Worm (Caenorhabditis elegans) whole organism, early embryonic: ENCODE measurements around the gene srh-219.

Source experiments
- B0310.2 ChIP-seq: sonication (generic microtip); optimal IDR thresholded peaks from 2 replicates; lab custom pipeline; 2016; ENCODE audit warnings: mild to moderate bottlenecking, missing genetic modification characterization, missing compliant biosample characterization
- F13C5.2 ChIP-seq: sonication (generic microtip); optimal IDR thresholded peaks from 2 replicates; lab custom pipeline; 2017; ENCODE audit warnings: mild to moderate bottlenecking, missing genetic modification characterization, inconsistent platforms, missing compliant biosample characterization
- aly-1 ChIP-seq: sonication (generic microtip); optimal IDR thresholded peaks from 2 replicates; lab custom pipeline; 2016; ENCODE audit warnings: missing genetic modification characterization, missing compliant biosample characterization
- ama-1 ChIP-seq: fragments of 150-350 bp; optimal IDR thresholded peaks from 2 replicates; lab custom pipeline; 2014
- ceh-13 ChIP-seq: fragments of 200-800 bp; sonication (Bioruptor generic); optimal IDR thresholded peaks from 2 replicates; lab custom pipeline; 2018; ENCODE audit warnings: mild to moderate bottlenecking, missing genetic modification characterization, missing compliant biosample characterization
- ceh-36 ChIP-seq: sonication (generic microtip); optimal IDR thresholded peaks from 2 replicates; lab custom pipeline; 2016; ENCODE audit warnings: missing genetic modification characterization, inconsistent platforms, missing compliant biosample characterization
- ets-7 ChIP-seq: sonication (generic microtip); optimal IDR thresholded peaks from 2 replicates; lab custom pipeline; 2016; ENCODE audit warnings: missing genotype, missing genetic modification characterization, missing compliant biosample characterization
- flt-1 ChIP-seq: fragments of 200-800 bp; sonication (Bioruptor generic); IDR thresholded peaks from 2 replicates; pipeline ENCODE4 v1.3.6; 2022; ENCODE audit warnings: missing genetic modification characterization, missing compliant biosample characterization
- hmbx-1 ChIP-seq: sonication (generic microtip); optimal IDR thresholded peaks from 2 replicates; lab custom pipeline; 2016; ENCODE audit warnings: mild to moderate bottlenecking, missing genetic modification characterization, missing compliant biosample characterization
- hmg-4 ChIP-seq: fragments of 200-800 bp; sonication (Bioruptor generic); optimal IDR thresholded peaks from 2 replicates; lab custom pipeline; 2018; ENCODE audit warnings: mild to moderate bottlenecking, missing genetic modification characterization, missing compliant biosample characterization
- hnd-1 ChIP-seq: sonication (generic microtip); optimal IDR thresholded peaks from 2 replicates; lab custom pipeline; 2016; ENCODE audit warnings: missing genetic modification characterization, missing compliant biosample characterization
- pes-1 ChIP-seq: fragments of 200-800 bp; sonication (Bioruptor generic); IDR thresholded peaks from 2 replicates; pipeline ENCODE4 v1.3.6; 2022; ENCODE audit warnings: missing genetic modification reagents, missing genetic modification characterization, missing compliant biosample characterization
- scrt-1 ChIP-seq: fragments of 200-800 bp; sonication (Bioruptor generic); IDR thresholded peaks from 2 replicates; pipeline ENCODE4 v1.3.6; 2022; ENCODE audit warnings: missing genetic modification characterization, missing compliant biosample characterization
- sea-1 ChIP-seq: fragments of 200-800 bp; sonication (Bioruptor generic); conservative IDR thresholded peaks from 2 replicates; pipeline ENCODE4 v1.3.6; 2022; ENCODE audit warnings: missing genetic modification characterization, missing compliant biosample characterization
- tbx-11 ChIP-seq: fragments of 200-800 bp; sonication (Bioruptor generic); IDR thresholded peaks from 2 replicates; pipeline ENCODE4 v1.3.6; 2022; ENCODE audit warnings: missing genetic modification characterization, missing compliant biosample characterization
- tbx-37 ChIP-seq: fragments of 200-800 bp; sonication (Bioruptor generic); conservative IDR thresholded peaks from 2 replicates; pipeline ENCODE4 v1.3.6; 2022; ENCODE audit warnings: missing genetic modification reagents, missing genetic modification characterization, missing compliant biosample characterization
- tra-4 ChIP-seq: sonication (generic microtip); optimal IDR thresholded peaks from 2 replicates; lab custom pipeline; 2017; ENCODE audit warnings: missing genetic modification characterization, missing compliant biosample characterization

The srh-219 gene

DNA sequence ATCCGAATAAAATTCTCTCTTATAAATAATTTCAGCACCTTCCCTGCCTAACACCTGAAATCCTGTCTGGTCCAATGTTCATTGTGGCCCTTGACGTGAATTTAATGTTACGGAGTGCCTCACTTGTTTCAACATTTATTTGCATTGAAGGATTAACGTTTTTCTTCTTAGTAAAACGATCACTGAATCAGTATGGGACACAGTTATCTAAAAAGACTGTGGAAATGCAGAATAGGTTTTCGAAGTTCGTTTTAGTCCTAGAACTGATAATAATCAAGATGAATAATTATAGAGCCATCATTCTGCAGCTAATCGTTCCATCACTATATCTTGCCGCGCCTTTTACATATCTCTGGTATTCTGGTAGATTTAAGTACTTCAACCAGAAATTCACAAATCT lies at the start of gene srh-219:
Gene srh-219, plus strand, starts transcription at position 301 of the 400 bp plus-strand sequence.
- TF ChIP-seq pes-1 (no peak), hnd-1 (no peak), tbx-11 (no peak), ceh-13 (GFP tag; lab: Kevin White, UChicago) (no peak), F13C5.2 (tag; lab: Kevin White, UChicago) (no peak), tbx-37 (GFP tag; lab: Robert Waterston, UW) (no peak), hmg-4 (GFP tag; lab: Kevin White, UChicago) (no peak), scrt-1 (no peak), ets-7 (tag; lab: Kevin White, UChicago) (no peak), ceh-36 (tag; lab: Kevin White, UChicago) (no peak), aly-1 (tag; lab: Kevin White, UChicago) (no peak), tra-4 (tag; lab: Kevin White, UChicago) (no peak), sea-1 (GFP tag; lab: Robert Waterston, UW) (no peak), B0310.2 (no peak), hmbx-1 (no peak), ama-1 (no peak)

DNA sequence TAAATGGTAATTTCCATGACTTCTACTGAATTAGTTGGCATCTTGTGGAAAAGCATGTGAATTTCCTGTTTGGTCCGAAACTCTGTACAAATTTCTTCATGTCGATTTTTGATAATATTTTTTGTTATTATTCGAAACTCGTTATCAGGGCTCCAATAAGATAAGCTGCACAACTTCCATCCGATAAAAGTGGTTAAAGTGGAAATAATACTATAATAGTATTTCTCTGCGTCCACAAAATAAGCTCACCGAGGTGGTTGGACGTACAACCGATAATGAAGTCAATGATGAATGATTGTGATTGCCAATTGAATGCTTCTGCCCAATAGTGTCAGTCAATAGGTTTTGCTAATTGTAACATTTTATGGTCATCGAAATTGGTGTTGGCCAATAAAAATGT lies 46.9 kb upstream of the srh-219 start, which contains the start of gene T26H5.4:
Gene T26H5.4, minus strand, starts transcription at position 294 of the 400 bp plus-strand sequence.
- TF ChIP-seq flt-1 (GFP tag; lab: Robert Waterston, UW) (no peak), ets-7 (tag; lab: Kevin White, UChicago) (no peak), B0310.2 (no peak), aly-1 (tag; lab: Kevin White, UChicago) (no peak), sea-1 (GFP tag; lab: Robert Waterston, UW) (no peak), tra-4 (tag; lab: Kevin White, UChicago) (no peak), F13C5.2 (tag; lab: Kevin White, UChicago) (no peak), hnd-1 (no peak)

DNA sequence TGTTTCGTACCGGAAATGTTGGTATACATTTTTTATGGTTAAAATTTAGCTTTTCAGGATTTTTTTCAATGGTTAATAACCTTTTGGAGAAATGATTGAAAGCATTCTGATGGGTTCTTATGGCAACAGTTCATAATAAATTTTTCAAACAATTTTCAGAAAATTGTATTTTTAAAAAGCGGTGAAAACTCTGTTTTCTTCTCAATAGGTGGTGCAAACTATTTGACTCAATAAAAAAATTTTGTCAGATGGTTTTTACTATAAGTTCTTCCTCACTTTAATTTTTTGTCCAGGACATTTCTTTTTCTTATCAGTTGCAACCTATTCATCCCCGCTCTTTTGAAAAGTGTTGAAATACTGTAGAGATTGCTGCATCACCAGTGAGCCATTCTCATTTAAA lies 46.4 kb upstream of the srh-219 start, which contains the start of gene T26H5.14:
Gene T26H5.14, plus strand, starts transcription at position 301 of the 400 bp plus-strand sequence.
- no peak for TF ChIP-seq ceh-13 (GFP tag; lab: Kevin White, UChicago)
- TF ChIP-seq hmbx-1: no peak

DNA sequence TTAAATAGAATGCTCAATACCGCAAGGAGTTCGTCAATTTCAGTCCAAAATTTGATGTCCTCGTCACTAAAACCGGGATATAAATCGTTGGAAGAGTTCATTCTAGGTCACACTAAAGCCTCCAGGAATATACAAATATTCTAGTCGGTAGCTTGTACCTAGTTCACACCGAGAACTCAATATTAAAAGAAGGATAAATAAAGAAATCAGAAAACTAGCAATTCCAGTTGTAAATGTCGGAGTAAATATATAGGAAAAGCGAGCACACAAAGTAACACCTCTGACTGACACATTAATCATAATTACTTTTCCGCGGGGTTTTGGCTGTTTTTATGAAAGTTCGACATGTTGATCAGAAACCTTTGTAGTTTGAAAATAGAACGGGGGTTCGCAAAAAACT lies 43.8 kb upstream of the srh-219 start, which contains the start of gene srw-33:
Gene srw-33, minus strand, starts transcription at position 101 of the 400 bp plus-strand sequence.
- no peak for TF ChIP-seq ceh-36 (tag; lab: Kevin White, UChicago)
- TF ChIP-seq F13C5.2 (tag; lab: Kevin White, UChicago): no peak
- no peak for TF ChIP-seq ama-1

DNA sequence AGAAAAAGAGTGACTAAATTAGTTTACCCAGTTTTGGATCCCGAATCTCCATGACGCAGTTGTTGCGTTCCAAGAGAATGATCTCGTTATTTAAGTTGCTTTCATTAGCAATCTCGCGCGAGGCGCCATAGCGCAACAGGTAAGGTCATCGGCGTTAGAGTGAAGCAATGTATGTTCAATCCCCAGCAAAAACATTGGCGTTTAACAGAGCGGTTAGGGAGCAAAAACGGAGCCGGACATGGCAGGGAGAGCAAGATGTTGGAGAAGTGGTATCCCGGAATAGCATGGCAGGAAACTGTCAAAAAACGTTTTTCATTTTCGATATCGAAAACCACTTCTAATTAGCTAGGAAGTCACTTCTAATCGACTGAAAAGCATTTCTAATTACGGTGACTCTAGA lies 40.9 kb upstream of the srh-219 start:
- TF ChIP-seq ama-1: no peak
- no peak for TF ChIP-seq ceh-36 (tag; lab: Kevin White, UChicago)
- no peak for TF ChIP-seq scrt-1
- TF ChIP-seq hnd-1: no peak

DNA sequence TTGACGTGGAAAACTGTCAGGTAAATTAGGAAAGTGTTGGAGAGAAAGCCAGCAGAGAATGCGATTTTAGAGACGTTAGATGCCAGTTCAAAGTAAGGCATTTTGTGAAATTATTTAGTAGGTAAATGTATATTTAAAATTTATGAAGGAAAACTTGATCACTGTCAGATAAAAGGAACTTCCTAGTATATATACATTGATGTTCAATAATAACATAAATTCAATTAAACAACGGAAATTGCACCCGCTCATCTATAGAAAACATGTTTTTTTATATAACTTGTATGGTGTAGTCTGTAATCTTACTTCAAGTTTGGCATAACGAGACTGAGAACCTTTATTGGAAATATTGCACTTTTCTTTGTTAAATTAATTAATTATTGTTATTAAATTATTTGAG lies 36.2 kb upstream of the srh-219 start, which contains the start of gene str-71:
Gene str-71, minus strand, starts transcription at position 101 of the 400 bp plus-strand sequence.
- TF ChIP-seq scrt-1: no peak

DNA sequence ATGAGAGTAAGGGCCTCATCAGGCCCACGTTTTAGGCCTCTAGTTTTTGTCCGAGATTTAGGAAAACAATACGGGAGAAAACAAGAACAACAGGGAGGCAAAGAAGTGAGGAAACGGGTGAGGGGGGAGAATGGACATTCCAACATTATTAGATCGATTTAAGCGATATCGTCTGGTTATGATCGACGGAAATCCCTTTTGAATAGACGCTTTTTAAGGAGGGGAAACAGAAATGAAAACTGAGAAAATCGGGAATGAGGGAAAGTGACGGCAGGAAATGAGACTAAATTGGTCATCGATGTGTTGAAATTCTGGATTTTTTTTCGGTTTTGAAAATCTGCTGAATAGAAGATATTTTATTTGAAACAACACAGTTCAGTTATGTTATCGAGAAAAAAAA lies 30.9 kb upstream of the srh-219 start, which contains the start of gene rocf-1:
Gene rocf-1, minus strand, starts transcription at position 101 of the 400 bp plus-strand sequence.
- TF ChIP-seq ama-1 (no peak), tbx-37 (GFP tag; lab: Robert Waterston, UW) (no peak), ceh-36 (tag; lab: Kevin White, UChicago) (no peak), flt-1 (GFP tag; lab: Robert Waterston, UW) (no peak)

DNA sequence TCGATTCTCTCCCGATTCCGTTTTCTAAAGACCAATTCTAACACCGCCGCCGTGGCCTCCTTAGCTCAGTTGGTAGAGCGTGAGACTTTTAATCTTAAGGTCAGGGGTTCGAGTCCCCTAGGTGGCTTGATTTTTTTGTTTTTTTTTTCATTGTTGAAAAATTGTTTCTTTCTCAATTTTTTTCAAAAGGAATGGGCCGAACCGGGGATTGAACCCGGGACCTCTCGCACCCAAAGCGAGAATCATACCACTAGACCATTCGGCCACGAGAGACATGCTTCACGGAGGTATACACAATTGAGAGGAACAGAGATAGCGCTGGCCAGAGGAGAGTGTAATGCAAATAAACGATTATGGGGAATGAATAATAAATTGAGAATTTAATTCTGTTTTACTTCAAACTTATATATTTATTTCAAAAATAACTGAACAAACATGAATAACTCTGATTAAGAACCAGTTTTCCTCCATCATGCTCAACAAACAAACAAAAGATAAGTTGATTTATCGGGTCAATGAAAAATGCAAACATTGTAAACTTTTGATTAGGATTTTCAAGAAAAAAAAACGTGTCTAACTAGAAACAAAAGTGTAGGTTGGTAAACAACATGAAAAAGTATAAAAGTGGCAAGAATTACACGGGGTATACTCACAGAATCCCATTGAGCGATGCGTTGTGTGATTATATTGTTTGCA lies 30.1 kb upstream of the srh-219 start, which contains the start of gene pqn-71:
Gene pqn-71, plus strand, starts transcription at position 646 of the 696 bp plus-strand sequence.
- TF ChIP-seq hnd-1: peak; percentile 69
- peak; percentile 78 for TF ChIP-seq tbx-11
- TF ChIP-seq tbx-37 (GFP tag; lab: Robert Waterston, UW): peak; percentile 72
- peak; percentile 57 for TF ChIP-seq B0310.2
- peak; percentile 67 for TF ChIP-seq flt-1 (GFP tag; lab: Robert Waterston, UW)
- TF ChIP-seq pes-1: peak; percentile 86
- TF ChIP-seq scrt-1: peak; percentile 83
- TF ChIP-seq ceh-13 (GFP tag; lab: Kevin White, UChicago): peak; percentile 55
- peak; percentile 94 for TF ChIP-seq hmg-4 (GFP tag; lab: Kevin White, UChicago)
- TF ChIP-seq ama-1: no peak
- TF ChIP-seq F13C5.2 (tag; lab: Kevin White, UChicago): peak; percentile 93
- peak; percentile 67 for TF ChIP-seq ets-7 (tag; lab: Kevin White, UChicago)
- peak; percentile 74 for TF ChIP-seq ceh-36 (tag; lab: Kevin White, UChicago)
- peak; percentile 86 for TF ChIP-seq sea-1 (GFP tag; lab: Robert Waterston, UW)
- TF ChIP-seq tra-4 (tag; lab: Kevin White, UChicago): peak; percentile 77
- peak; percentile 81 for TF ChIP-seq aly-1 (tag; lab: Kevin White, UChicago)
- TF ChIP-seq hmbx-1: peak; percentile 65

DNA sequence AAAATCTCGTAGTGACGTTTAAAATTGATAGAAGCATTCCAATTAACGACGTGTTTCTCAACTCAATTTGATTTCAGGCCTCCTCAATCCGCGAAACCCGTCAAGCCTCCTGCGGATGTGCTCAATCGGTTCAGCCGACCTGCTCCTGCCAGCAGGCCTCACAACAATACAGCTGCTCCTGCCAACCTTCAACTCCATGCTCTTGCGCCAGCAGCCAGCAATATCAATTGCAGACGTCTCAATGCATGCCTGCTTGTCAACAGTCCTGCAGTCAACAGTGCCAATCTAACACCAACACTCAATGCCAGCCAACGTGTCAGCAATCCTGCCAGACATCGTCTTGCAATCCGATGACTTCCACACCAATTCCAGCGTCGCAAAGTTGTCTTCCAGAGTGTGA lies 29.3 kb upstream of the srh-219 start:
- TF ChIP-seq sea-1 (GFP tag; lab: Robert Waterston, UW): no peak
- TF ChIP-seq hnd-1: no peak
- TF ChIP-seq scrt-1: no peak
- no peak for TF ChIP-seq ceh-36 (tag; lab: Kevin White, UChicago)
- TF ChIP-seq aly-1 (tag; lab: Kevin White, UChicago): no peak
- no peak for TF ChIP-seq B0310.2
- TF ChIP-seq ceh-13 (GFP tag; lab: Kevin White, UChicago): no peak
- TF ChIP-seq flt-1 (GFP tag; lab: Robert Waterston, UW): no peak
